Worm (Caenorhabditis elegans) whole organism, mixed stage, embryonic: ENCODE measurements around the gene B0222.5.

Experiments used
- M03D4.4 ChIP-seq: sonication (generic microtip); optimal IDR thresholded peaks from 2 replicates; lab custom pipeline; 2017; ENCODE audit warnings: mild to moderate bottlenecking, missing genetic modification characterization, missing compliant biosample characterization
- bed-3 ChIP-seq: fragments of 200-800 bp; sonication (Bioruptor generic); optimal IDR thresholded peaks from 3 replicates; lab custom pipeline; 2018; ENCODE audit warnings: mild to moderate bottlenecking, missing genetic modification characterization, moderate library complexity, missing compliant biosample characterization
- blmp-1 ChIP-seq: fragments of 150-350 bp; optimal IDR thresholded peaks from 2 replicates; lab custom pipeline; 2014; ENCODE audit warnings: missing biosample characterization, missing genetic modification characterization
- ceh-43 ChIP-seq: fragments of 200-800 bp; sonication (Bioruptor generic); optimal IDR thresholded peaks from 2 replicates; lab custom pipeline; 2018; ENCODE audit warnings: mild to moderate bottlenecking, missing genetic modification characterization, moderate library complexity, missing compliant biosample characterization
- ceh-83 ChIP-seq: fragments of 200-800 bp; sonication (Bioruptor generic); optimal IDR thresholded peaks from 2 replicates; lab custom pipeline; 2018; ENCODE audit warnings: mild to moderate bottlenecking, missing genetic modification characterization, missing compliant biosample characterization
- cnd-1 ChIP-seq: fragments of 200-800 bp; sonication (Bioruptor generic); optimal IDR thresholded peaks from 2 replicates; lab custom pipeline; 2018; ENCODE audit warnings: mild to moderate bottlenecking, missing genetic modification characterization, missing compliant biosample characterization
- drap-1 ChIP-seq: fragments of 200-800 bp; sonication (Bioruptor generic); optimal IDR thresholded peaks from 3 replicates; lab custom pipeline; 2018; ENCODE audit warnings: mild to moderate bottlenecking, missing genetic modification characterization, missing compliant biosample characterization
- elt-1 ChIP-seq: sonication (generic microtip); optimal IDR thresholded peaks from 2 replicates; lab custom pipeline; 2017; ENCODE audit warnings: missing genetic modification characterization, mild to moderate bottlenecking, missing compliant biosample characterization, antibody characterized with exemption, moderate library complexity, borderline replicate concordance; ENCODE audit not compliant: insufficient read depth
- elt-3 ChIP-seq: fragments of 150-350 bp; optimal IDR thresholded peaks from 2 replicates; lab custom pipeline; 2014; ENCODE audit warnings: missing biosample characterization, missing genetic modification characterization
- flh-1 ChIP-seq: fragments of 200-800 bp; sonication (Bioruptor generic); optimal IDR thresholded peaks from 2 replicates; lab custom pipeline; 2018; ENCODE audit warnings: mild to moderate bottlenecking, missing genetic modification characterization, moderate library complexity, missing compliant biosample characterization
- hlh-1 ChIP-seq: fragments of 150-350 bp; optimal IDR thresholded peaks from 2 replicates; lab custom pipeline; 2014; ENCODE audit warnings: missing biosample characterization, missing genetic modification reagents, missing genetic modification characterization
- lin-13 ChIP-seq: fragments of 150-350 bp; optimal IDR thresholded peaks from 2 replicates; lab custom pipeline; 2014; ENCODE audit warnings: missing biosample characterization, missing genetic modification characterization
- lsy-2 ChIP-seq: fragments of 150-350 bp; optimal IDR thresholded peaks from 2 replicates; lab custom pipeline; 2014; ENCODE audit warnings: missing biosample characterization, missing genetic modification characterization
- mep-1 ChIP-seq: fragments of 150-350 bp; optimal IDR thresholded peaks from 2 replicates; lab custom pipeline; 2017; ENCODE audit warnings: missing biosample characterization, missing genetic modification reagents, missing genetic modification characterization, inconsistent platforms
- mls-2 ChIP-seq: sonication (generic microtip); optimal IDR thresholded peaks from 2 replicates; lab custom pipeline; 2016; ENCODE audit warnings: mild to moderate bottlenecking, missing genetic modification characterization, moderate library complexity, missing compliant biosample characterization
- nhr-12 ChIP-seq: fragments of 150-350 bp; optimal IDR thresholded peaks from 2 replicates; lab custom pipeline; 2014; ENCODE audit warnings: missing biosample characterization, missing genetic modification characterization
- nhr-2 ChIP-seq: fragments of 150-350 bp; optimal IDR thresholded peaks from 2 replicates; lab custom pipeline; 2014; ENCODE audit warnings: missing biosample characterization, missing genetic modification characterization
- nhr-237 ChIP-seq: fragments of 150-350 bp; optimal IDR thresholded peaks from 2 replicates; lab custom pipeline; 2014; ENCODE audit warnings: missing biosample characterization, missing genetic modification characterization
- nhr-28 ChIP-seq: fragments of 150-350 bp; optimal IDR thresholded peaks from 2 replicates; lab custom pipeline; 2014; ENCODE audit warnings: missing biosample characterization, missing genetic modification characterization
- nhr-76 ChIP-seq: sonication (generic microtip); optimal IDR thresholded peaks from 2 replicates; lab custom pipeline; 2017; ENCODE audit warnings: missing biosample characterization, missing genetic modification characterization
- pha-4 ChIP-seq: fragments of 150-350 bp; optimal IDR thresholded peaks from 2 replicates; lab custom pipeline; 2018; ENCODE audit warnings: missing biosample characterization, missing genetic modification reagents, missing genetic modification characterization
- sptf-1 ChIP-seq: sonication (generic microtip); optimal IDR thresholded peaks from 2 replicates; lab custom pipeline; 2017; ENCODE audit warnings: mild to moderate bottlenecking, missing genetic modification characterization, moderate library complexity, missing compliant biosample characterization
- tbx-8 ChIP-seq: fragments of 200-800 bp; sonication (Bioruptor generic); optimal IDR thresholded peaks from 2 replicates; lab custom pipeline; 2018; ENCODE audit warnings: mild to moderate bottlenecking, missing genetic modification characterization, moderate library complexity, missing compliant biosample characterization
- unc-120 ChIP-seq: sonication (generic microtip); optimal IDR thresholded peaks from 2 replicates; lab custom pipeline; 2017; ENCODE audit warnings: missing genetic modification characterization, missing compliant biosample characterization; ENCODE audit not compliant: poor library complexity, severe bottlenecking
- unc-39 ChIP-seq: fragments of 150-350 bp; optimal IDR thresholded peaks from 2 replicates; lab custom pipeline; 2014; ENCODE audit warnings: missing biosample characterization, missing genetic modification characterization
- unc-62 ChIP-seq: fragments of 150-350 bp; optimal IDR thresholded peaks from 2 replicates; lab custom pipeline; 2014; ENCODE audit warnings: missing biosample characterization, missing genetic modification reagents, missing genetic modification characterization
- ztf-11 ChIP-seq: fragments of 150-350 bp; optimal IDR thresholded peaks from 2 replicates; lab custom pipeline; 2014; ENCODE audit warnings: missing biosample characterization, missing genetic modification characterization

Gene B0222.5

ce11 chrV:9143896-9144295, 10.8 kb downstream of the B0222.5 start:
- TF ChIP-seq pha-4 (tag; lab: Kevin White, UChicago): no peak
- TF ChIP-seq nhr-2 (tag; lab: Kevin White, UChicago): no peak
- TF ChIP-seq M03D4.4 (tag; lab: Kevin White, UChicago): no peak
- no peak for TF ChIP-seq elt-3 (tag; lab: Kevin White, UChicago)
- TF ChIP-seq bed-3 (GFP tag; lab: Kevin White, UChicago): no peak
- TF ChIP-seq flh-1 (GFP tag; lab: Kevin White, UChicago): no peak
- TF ChIP-seq unc-62 (GFP tag; lab: Kevin White, UChicago): no peak
- no peak for TF ChIP-seq ztf-11 (tag; lab: Kevin White, UChicago)
- no peak for TF ChIP-seq nhr-76 (tag; lab: Kevin White, UChicago)
- no peak for TF ChIP-seq cnd-1 (tag; lab: Kevin White, UChicago)
- no peak for TF ChIP-seq lsy-2

- TF ChIP-seq sptf-1 (tag; lab: Kevin White, UChicago) (no peak), elt-3 (tag; lab: Kevin White, UChicago) (no peak), ceh-83 (GFP tag; lab: Kevin White, UChicago) (no peak), tbx-8 (GFP tag; lab: Kevin White, UChicago) (no peak), blmp-1 (no peak), elt-1 (no peak), ceh-43 (GFP tag; lab: Kevin White, UChicago) (no peak), nhr-28 (tag; lab: Kevin White, UChicago) (no peak), hlh-1 (tag; lab: Kevin White, UChicago) (no peak), pha-4 (tag; lab: Kevin White, UChicago) (no peak), drap-1 (GFP tag; lab: Kevin White, UChicago) (no peak), lin-13 (no peak), mep-1 (no peak), nhr-2 (tag; lab: Kevin White, UChicago) (no peak)
These were observed 13.4 kb downstream of the B0222.5 start, which contains the start of gene pitr-3 for ce11 chrV:9141297-9141696. pitr-3 (minus strand) TSS chrV:9141397.

- TF ChIP-seq lin-13: no peak
- TF ChIP-seq ceh-83 (GFP tag; lab: Kevin White, UChicago): no peak
- TF ChIP-seq nhr-12 (tag; lab: Kevin White, UChicago): no peak
- TF ChIP-seq nhr-237 (tag; lab: Kevin White, UChicago): no peak
- TF ChIP-seq mls-2 (tag; lab: Kevin White, UChicago): no peak
- no peak for TF ChIP-seq tbx-8 (GFP tag; lab: Kevin White, UChicago)
These were observed 17.1 kb downstream of the B0222.5 start, which contains the start of gene pitr-2 for ce11 chrV:9137618-9138017. pitr-2 (minus strand) TSS chrV:9137718.

- TF ChIP-seq unc-39 (tag; lab: Kevin White, UChicago) (no peak), cnd-1 (tag; lab: Kevin White, UChicago) (no peak), nhr-28 (tag; lab: Kevin White, UChicago) (no peak), flh-1 (GFP tag; lab: Kevin White, UChicago) (no peak), elt-3 (tag; lab: Kevin White, UChicago) (no peak), sptf-1 (tag; lab: Kevin White, UChicago) (no peak), tbx-8 (GFP tag; lab: Kevin White, UChicago) (no peak)
These were observed 20.7 kb downstream of the B0222.5 start, which contains the start of gene B0222.1 for ce11 chrV:9133950-9134349. B0222.1 (plus strand) TSS chrV:9134255.

ce11 chrV:9132043-9132442, 22.6 kb downstream of the B0222.5 start, which contains the start of gene F21C10.1:
F21C10.1 (plus strand) TSS chrV:9132343.
- TF ChIP-seq blmp-1: no peak

ce11 chrV:9130766-9131165, 23.9 kb downstream of the B0222.5 start, which contains the start of gene F21C10.19:
F21C10.19 (plus strand) TSS chrV:9131066.
- TF ChIP-seq unc-120 (tag; lab: Kevin White, UChicago): no peak
- TF ChIP-seq lsy-2: no peak
- TF ChIP-seq ceh-83 (GFP tag; lab: Kevin White, UChicago): no peak
- TF ChIP-seq M03D4.4 (tag; lab: Kevin White, UChicago): no peak
- TF ChIP-seq tbx-8 (GFP tag; lab: Kevin White, UChicago): no peak
- no peak for TF ChIP-seq pha-4 (tag; lab: Kevin White, UChicago)
- no peak for TF ChIP-seq hlh-1 (tag; lab: Kevin White, UChicago)
- TF ChIP-seq ceh-43 (GFP tag; lab: Kevin White, UChicago): no peak
